Fruit fly (Drosophila melanogaster) whole organism, embryonic: ENCODE results near the gene bon.

Experiments used
- Antp ChIP-seq: fragments of 200-800 bp; sonication (Bioruptor generic); optimal IDR thresholded peaks from 3 replicates; lab custom pipeline; 2016; ENCODE audit warnings: missing biosample characterization, missing genetic modification characterization
- CG12391 ChIP-seq: fragments of 200-800 bp; sonication (Bioruptor generic); optimal IDR thresholded peaks from 3 replicates; lab custom pipeline; 2018; ENCODE audit warnings: missing biosample characterization, mild to moderate bottlenecking, missing genetic modification characterization, moderate library complexity
- CG12769 ChIP-seq: fragments of 200-800 bp; sonication (Bioruptor generic); optimal IDR thresholded peaks from 2 replicates; lab custom pipeline; 2019; ENCODE audit warnings: missing biosample characterization, mild to moderate bottlenecking, missing genetic modification characterization, moderate library complexity
- CG14050 ChIP-seq: fragments of 200-800 bp; sonication (Bioruptor generic); IDR thresholded peaks from 3 replicates; pipeline ENCODE4 v1.3.6; 2022; ENCODE audit warnings: missing biosample characterization, missing genetic modification characterization
- CG14710 ChIP-seq: fragments of 200-800 bp; sonication (Bioruptor generic); optimal IDR thresholded peaks from 3 replicates; lab custom pipeline; 2019; ENCODE audit warnings: missing biosample characterization, mild to moderate bottlenecking, missing genetic modification characterization, moderate library complexity
- CG15011 ChIP-seq: fragments of 200-800 bp; sonication (Bioruptor generic); optimal IDR thresholded peaks from 3 replicates; lab custom pipeline; 2018; ENCODE audit warnings: missing biosample characterization, mild to moderate bottlenecking, missing genetic modification characterization
- CG16863 ChIP-seq: fragments of 200-800 bp; sonication (Bioruptor generic); optimal IDR thresholded peaks from 3 replicates; lab custom pipeline; 2016; ENCODE audit warnings: missing biosample characterization, missing genetic modification characterization
- CG17186 ChIP-seq: fragments of 200-800 bp; sonication (Bioruptor generic); optimal IDR thresholded peaks from 3 replicates; lab custom pipeline; 2017; ENCODE audit warnings: missing biosample characterization, missing genetic modification reagents, missing genetic modification characterization
- CG17328 ChIP-seq: fragments of 200-800 bp; sonication (Bioruptor generic); IDR thresholded peaks from 2 replicates; pipeline ENCODE4 v1.3.6; 2022; ENCODE audit warnings: missing biosample characterization, missing genetic modification characterization
- CG1792 ChIP-seq: fragments of 200-800 bp; sonication (Bioruptor generic); optimal IDR thresholded peaks from 2 replicates; lab custom pipeline; 2016; ENCODE audit warnings: missing biosample characterization, missing genetic modification characterization
- CG3726 ChIP-seq: fragments of 200-800 bp; sonication (Bioruptor generic); IDR thresholded peaks from 3 replicates; pipeline ENCODE4, ENCODE4 v1.3.6; 2022; ENCODE audit warnings: missing biosample characterization, missing genetic modification characterization
- CG6175 ChIP-seq: fragments of 200-800 bp; sonication (Bioruptor generic); IDR thresholded peaks from 3 replicates; pipeline ENCODE4 v1.3.6; 2022; ENCODE audit warnings: missing biosample characterization, missing genetic modification characterization
- CG6791 ChIP-seq: fragments of 200-800 bp; sonication (Bioruptor generic); IDR thresholded peaks from 3 replicates; pipeline ENCODE4 v1.3.6; 2022; ENCODE audit warnings: missing biosample characterization, missing genetic modification characterization; ENCODE audit not compliant: partially characterized antibody
- CG7271 ChIP-seq: fragments of 200-800 bp; sonication (Bioruptor generic); optimal IDR thresholded peaks from 2 replicates; lab custom pipeline; 2018; ENCODE audit warnings: missing biosample characterization, mild to moderate bottlenecking, missing genetic modification characterization, moderate library complexity
- CG8924 ChIP-seq: fragments of 200-800 bp; optimal IDR thresholded peaks from 3 replicates; lab custom pipeline; 2019; ENCODE audit warnings: missing biosample characterization, mild to moderate bottlenecking, missing genetic modification characterization, moderate library complexity
- CG8944 ChIP-seq: fragments of 200-800 bp; sonication (Bioruptor generic); optimal IDR thresholded peaks from 3 replicates; lab custom pipeline; 2016; ENCODE audit warnings: missing biosample characterization, missing genetic modification characterization
- CG9609 ChIP-seq: fragments of 200-800 bp; sonication (Bioruptor generic); optimal IDR thresholded peaks from 3 replicates; lab custom pipeline; 2016; ENCODE audit warnings: missing biosample characterization, missing genetic modification characterization
- CHES-1-like ChIP-seq: fragments of 200-800 bp; sonication (Bioruptor generic); optimal IDR thresholded peaks from 2 replicates; lab custom pipeline; 2016; ENCODE audit warnings: missing biosample characterization, missing genetic modification characterization
- Dref ChIP-seq: fragments of 200-800 bp; sonication (Bioruptor generic); IDR thresholded peaks from 2 replicates; pipeline ENCODE4 v1.3.6; 2022; ENCODE audit warnings: missing biosample characterization, missing genetic modification characterization
- E2f1 ChIP-seq: fragments of 200-800 bp; sonication (Bioruptor generic); IDR thresholded peaks from 2 replicates; pipeline ENCODE4 v1.3.6; 2022; ENCODE audit warnings: missing biosample characterization, missing genetic modification characterization
- Mad ChIP-seq: fragments of 200-800 bp; sonication (Bioruptor generic); optimal IDR thresholded peaks from 2 replicates; lab custom pipeline; 2016; ENCODE audit warnings: missing biosample characterization, missing genetic modification characterization
- Meics ChIP-seq: fragments of 200-800 bp; sonication (Bioruptor generic); optimal IDR thresholded peaks from 2 replicates; lab custom pipeline; 2017; ENCODE audit warnings: missing biosample characterization, mild to moderate bottlenecking, missing genetic modification characterization
- Nf-YC ChIP-seq: fragments of 200-800 bp; optimal IDR thresholded peaks from 3 replicates; lab custom pipeline; 2019; ENCODE audit warnings: missing biosample characterization, mild to moderate bottlenecking, missing genetic modification characterization, moderate library complexity
- NfI ChIP-seq: fragments of 200-800 bp; sonication (Bioruptor generic); optimal IDR thresholded peaks from 3 replicates; lab custom pipeline; 2018; ENCODE audit warnings: missing biosample characterization, mild to moderate bottlenecking, missing genetic modification characterization, moderate library complexity
- Oaz ChIP-seq: fragments of 200-800 bp; sonication (Bioruptor generic); IDR thresholded peaks from 2 replicates; pipeline ENCODE4 v1.3.6; 2022; ENCODE audit warnings: missing biosample characterization, missing genetic modification characterization
- Rfx ChIP-seq: fragments of 200-800 bp; sonication (Bioruptor generic); IDR thresholded peaks from 2 replicates; pipeline ENCODE4 v1.3.6; 2022; ENCODE audit warnings: missing biosample characterization, missing genetic modification characterization
- YL-1 ChIP-seq: fragments of 200-800 bp; sonication (Bioruptor generic); optimal IDR thresholded peaks from 3 replicates; lab custom pipeline; 2017; ENCODE audit warnings: missing biosample characterization, mild to moderate bottlenecking, missing genetic modification characterization
- amos ChIP-seq: fragments of 200-800 bp; sonication (Bioruptor generic); IDR thresholded peaks from 2 replicates; pipeline ENCODE4 v1.3.6; 2022; ENCODE audit warnings: missing biosample characterization, missing genetic modification characterization; ENCODE audit not compliant: partially characterized antibody
- ap ChIP-seq: fragments of 200-800 bp; sonication (Bioruptor generic); IDR thresholded peaks from 2 replicates; pipeline ENCODE4 v1.3.6; 2022; ENCODE audit warnings: missing biosample characterization, missing genetic modification characterization
- ato ChIP-seq: fragments of 200-800 bp; sonication (Bioruptor generic); IDR thresholded peaks from 2 replicates; pipeline ENCODE4 v1.3.6; 2022; ENCODE audit warnings: missing biosample characterization, missing genetic modification characterization; ENCODE audit not compliant: partially characterized antibody
- dan ChIP-seq: fragments of 200-800 bp; sonication (Bioruptor generic); IDR thresholded peaks from 2 replicates; pipeline ENCODE4 v1.3.6; 2022; ENCODE audit warnings: missing biosample characterization, missing genetic modification characterization
- fd3F ChIP-seq: fragments of 200-800 bp; sonication (Bioruptor generic); optimal IDR thresholded peaks from 2 replicates; lab custom pipeline; 2018; ENCODE audit warnings: missing biosample characterization, mild to moderate bottlenecking, missing genetic modification characterization, moderate library complexity
- her ChIP-seq: fragments of 200-800 bp; sonication (Bioruptor generic); optimal IDR thresholded peaks from 2 replicates; lab custom pipeline; 2016; ENCODE audit warnings: missing biosample characterization, missing genetic modification characterization
- hkb ChIP-seq, 2 experiments: fragments of 200-800 bp in 1 of 2; fragments of >200 bp in 1 of 2; sonication (Bioruptor generic) in 1 of 2; IDR thresholded peaks in 1 of 2; optimal IDR thresholded peaks in 1 of 2; 2 replicates each; pipeline versions ENCODE4 v1.3.6 to Lab custom; 2017 to 2022; ENCODE audit warnings: missing biosample characterization in 1 of 2, missing genetic modification characterization in 1 of 2
- kni ChIP-seq: fragments of 200-800 bp; sonication (Bioruptor generic); optimal IDR thresholded peaks from 3 replicates; lab custom pipeline; 2017; ENCODE audit warnings: mild to moderate bottlenecking, missing biosample characterization, missing genetic modification reagents, missing genetic modification characterization
- lmd ChIP-seq: fragments of 200-800 bp; sonication (Bioruptor generic); IDR thresholded peaks from 2 replicates; pipeline ENCODE4 v1.3.6; 2022; ENCODE audit warnings: missing biosample characterization, missing genetic modification characterization
- mam ChIP-seq: fragments of 200-800 bp; sonication (Bioruptor generic); optimal IDR thresholded peaks from 3 replicates; lab custom pipeline; 2016; ENCODE audit warnings: missing biosample characterization, missing genetic modification characterization
- nmo ChIP-seq: fragments of 200-800 bp; sonication (Bioruptor generic); optimal IDR thresholded peaks from 2 replicates; lab custom pipeline; 2018; ENCODE audit warnings: missing biosample characterization, mild to moderate bottlenecking, missing genetic modification characterization, moderate library complexity
- nom ChIP-seq: fragments of 200-800 bp; sonication (Bioruptor generic); optimal IDR thresholded peaks from 2 replicates; lab custom pipeline; 2017; ENCODE audit warnings: missing biosample characterization, missing genetic modification characterization, mild to moderate bottlenecking, moderate library complexity, missing genetic modification reagents
- oc ChIP-seq: fragments of 200-800 bp; sonication (Bioruptor generic); optimal IDR thresholded peaks from 2 replicates; lab custom pipeline; 2018; ENCODE audit warnings: missing biosample characterization, mild to moderate bottlenecking, missing genetic modification characterization, moderate library complexity
- pan ChIP-seq, 4 experiments: fragments of >200 bp in 3 of 4; fragments of 200-800 bp in 1 of 4; sonication (Bioruptor generic) in 1 of 4; optimal IDR thresholded peaks in 3 of 4; IDR thresholded peaks in 1 of 4; 2 replicates each; pipeline versions ENCODE4 v1.3.6 to Lab custom; 2017 to 2022; ENCODE audit warnings: missing biosample characterization in 2 of 4, missing genetic modification characterization in 2 of 4, mixed read lengths in 1 of 4
- pho ChIP-seq: fragments of 200-800 bp; sonication (Bioruptor generic); optimal IDR thresholded peaks from 2 replicates; lab custom pipeline; 2016; ENCODE audit warnings: missing biosample characterization, missing genetic modification characterization
- slou ChIP-seq: fragments of 200-800 bp; sonication (Bioruptor generic); optimal IDR thresholded peaks from 3 replicates; lab custom pipeline; 2016; ENCODE audit warnings: missing biosample characterization, missing genetic modification characterization
- tll ChIP-seq, 2 experiments: fragments of 200-800 bp in 1 of 2; fragments of >200 bp in 1 of 2; sonication (Bioruptor generic) in 1 of 2; optimal IDR thresholded peaks; 2 replicates each; lab custom pipeline; 2017 to 2019; ENCODE audit warnings: missing biosample characterization in 2 of 2, missing genetic modification characterization in 2 of 2, mild to moderate bottlenecking in 1 of 2, moderate library complexity in 1 of 2
- tx ChIP-seq: fragments of 200-800 bp; sonication (Bioruptor generic); optimal IDR thresholded peaks from 2 replicates; lab custom pipeline; 2016; ENCODE audit warnings: missing biosample characterization, missing genetic modification characterization
- vnd ChIP-seq: fragments of 200-800 bp; sonication (Bioruptor generic); IDR thresholded peaks from 3 replicates; pipeline ENCODE4 v1.3.6; 2022; ENCODE audit warnings: missing biosample characterization, missing genetic modification characterization; ENCODE audit not compliant: partially characterized antibody
- zen2 ChIP-seq: fragments of 200-800 bp; sonication (Bioruptor generic); IDR thresholded peaks from 3 replicates; pipeline ENCODE4 v1.3.6; 2022; ENCODE audit warnings: missing biosample characterization, missing genetic modification characterization; ENCODE audit not compliant: partially characterized antibody

Gene bon

DNA sequence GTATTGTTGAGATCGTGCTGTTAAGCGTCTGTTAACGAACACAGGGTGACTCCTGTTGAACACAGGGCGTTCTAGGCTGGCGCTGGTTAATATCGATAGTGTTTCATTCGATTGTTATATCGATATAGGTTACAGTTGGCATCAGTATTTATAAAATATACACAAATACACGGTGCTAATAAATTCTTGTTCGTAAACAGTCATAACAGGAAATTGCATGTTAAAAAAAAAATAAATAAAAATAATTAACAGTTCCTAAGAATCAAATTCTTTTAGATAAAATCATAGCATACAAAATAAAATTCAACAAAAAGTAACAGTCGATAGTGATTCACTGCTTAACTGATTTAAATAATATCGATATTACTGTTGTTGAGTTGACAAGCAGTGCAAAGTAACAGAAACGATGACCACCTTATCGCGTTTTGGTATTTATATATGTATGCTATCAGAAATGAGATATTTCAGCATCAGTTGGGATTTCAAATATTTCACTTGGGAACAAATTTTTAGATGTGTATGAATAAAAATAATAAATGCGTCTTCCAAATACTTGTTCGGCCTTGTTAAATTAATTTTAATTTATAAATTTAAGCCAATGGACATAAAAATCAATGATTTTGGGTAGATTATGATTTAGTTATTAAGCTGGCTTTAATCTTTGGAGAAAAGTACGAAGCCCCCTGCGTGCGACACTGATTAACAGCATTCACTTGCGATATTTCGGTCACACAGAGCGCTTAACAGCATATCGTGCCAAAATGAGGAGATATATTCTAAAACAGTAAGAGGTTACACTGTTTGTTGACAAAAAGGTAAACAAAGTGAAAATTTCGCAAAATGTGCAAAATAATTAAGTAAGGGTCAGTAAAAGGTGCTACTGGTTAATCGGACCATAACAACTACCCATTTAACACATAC lies 42.0 kb downstream of the bon start, which contains the start of the genes Pi3K92E and Lrrk (continued):
- peak; percentile 67 for TF ChIP-seq Rfx (GFP tag; lab: Robert Waterston, UW)
- TF ChIP-seq E2f1 (GFP tag; lab: Robert Waterston, UW), result no peak
- TF ChIP-seq CG8944 (GFP tag; lab: Kevin White, UChicago), result no peak
- no peak for TF ChIP-seq Nf-YC (tag; lab: Kevin White, UChicago)
- TF ChIP-seq pan (optimal IDR thresholded peaks at IDR 0.05; lab: Kevin White, UChicago), result no peak
- TF ChIP-seq pan (GFP tag; optimal IDR thresholded peaks at IDR 0.05 in 1 of 2, IDR thresholded peaks at IDR 0.05 in 1 of 2), result peak in 1 of 2 experiments; percentile 8
- peak; percentile 73 for TF ChIP-seq vnd (GFP tag; lab: Robert Waterston, UW)
- no peak for TF ChIP-seq CG12769
- TF ChIP-seq oc, result no peak
- no peak for TF ChIP-seq CHES-1-like
- TF ChIP-seq Mad (GFP tag; lab: Kevin White, UChicago), result peak; percentile 56
- TF ChIP-seq CG15011 (GFP tag; lab: Kevin White, UChicago), result no peak
- TF ChIP-seq NfI (GFP tag; lab: Kevin White, UChicago), result peak; percentile 67
- no peak for TF ChIP-seq CG16863 (GFP tag; lab: Kevin White, UChicago)
- no peak for TF ChIP-seq ap (GFP tag; lab: Robert Waterston, UW)
- TF ChIP-seq tx (GFP tag; lab: Kevin White, UChicago), result no peak
- TF ChIP-seq YL-1 (GFP tag; lab: Kevin White, UChicago), result no peak
- TF ChIP-seq mam, result no peak
- no peak for TF ChIP-seq CG8924
- TF ChIP-seq amos (GFP tag; lab: Robert Waterston, UW), result peak; percentile 84
- TF ChIP-seq CG6791 (GFP tag; lab: Robert Waterston, UW), result peak; percentile 80
- TF ChIP-seq kni (GFP tag; lab: Kevin White, UChicago), result no peak
- no peak for TF ChIP-seq CG14050 (GFP tag; lab: Robert Waterston, UW)
- TF ChIP-seq CG3726 (GFP tag; lab: Robert Waterston, UW), result no peak
- TF ChIP-seq pho (GFP tag; lab: Kevin White, UChicago), result no peak
- TF ChIP-seq nmo (GFP tag; lab: Kevin White, UChicago), result peak; percentile 19
- TF ChIP-seq CG17186 (GFP tag; lab: Kevin White, UChicago), result peak; percentile 75
- TF ChIP-seq lmd (GFP tag; lab: Robert Waterston, UW), result peak; percentile 24; the same call in 1 of the 2 replicates
- TF ChIP-seq fd3F, result no peak
- TF ChIP-seq nom (GFP tag; lab: Kevin White, UChicago), result no peak
- TF ChIP-seq Antp, result no peak
- TF ChIP-seq CG1792 (GFP tag; lab: Kevin White, UChicago), result no peak
- TF ChIP-seq hkb (optimal IDR thresholded peaks at IDR 0.05; lab: Kevin White, UChicago), result no peak
- 0 out of 2 replicates have a peak, but pooled peaks have one; percentile 5 for TF ChIP-seq hkb (GFP tag; IDR thresholded peaks at IDR 0.05; lab: Robert Waterston, UW)
- TF ChIP-seq CG17328 (GFP tag; lab: Robert Waterston, UW), result no peak
- TF ChIP-seq zen2 (GFP tag; lab: Robert Waterston, UW), result peak; percentile 78; the same call in 2 of the 3 replicates
- TF ChIP-seq Meics (GFP tag; lab: Kevin White, UChicago), result no peak
- peak; percentile 57; the same call in 1 of the 2 replicates for TF ChIP-seq ato (GFP tag; lab: Robert Waterston, UW)
- no peak for TF ChIP-seq tll (GFP tag; optimal IDR thresholded peaks at IDR 0.05; lab: Kevin White, UChicago)
- peak; percentile 14 for TF ChIP-seq CG7271 (tag; lab: Kevin White, UChicago)
- peak; percentile 29 for TF ChIP-seq CG14710 (tag; lab: Kevin White, UChicago)
- no peak for TF ChIP-seq her (GFP tag; lab: Kevin White, UChicago)
- no peak for TF ChIP-seq CG6175 (GFP tag; lab: Robert Waterston, UW)
- no peak for TF ChIP-seq CG9609 (GFP tag; lab: Kevin White, UChicago)
- TF ChIP-seq Oaz (GFP tag; lab: Robert Waterston, UW), result no peak
- TF ChIP-seq slou (GFP tag; lab: Kevin White, UChicago), result no peak
- TF ChIP-seq CG12391, result no peak
- no peak for TF ChIP-seq dan
- TF ChIP-seq Dref (GFP tag; lab: Robert Waterston, UW), result peak; percentile 81
